Fruit fly (Drosophila melanogaster): Measurements from ENCODE around the gene CG9396.

- no peak for TF ChIP-seq CG8478 (optimal IDR thresholded peaks at IDR 0.05)
- no peak for TF ChIP-seq CTCF (optimal IDR thresholded peaks at IDR 0.05)
These were observed 29.1 kb upstream of the CG9396 start for dm6 chr3R:9600558-9600959.

Measured in S2 (cell line).